Worm (Caenorhabditis elegans) whole organism, late embryonic: Measurements from ENCODE around the gene F08D12.12.

Source experiments
- C08G9.2 ChIP-seq: sonication (generic microtip); optimal IDR thresholded peaks from 2 replicates; lab custom pipeline; 2016; ENCODE audit warnings: mild to moderate bottlenecking, missing genetic modification characterization, moderate library complexity, missing compliant biosample characterization
- C38D4.7 ChIP-seq: fragments of 200-800 bp; sonication (Bioruptor generic); optimal IDR thresholded peaks from 2 replicates; lab custom pipeline; 2018; ENCODE audit warnings: mild to moderate bottlenecking, missing genetic modification characterization, moderate library complexity, missing compliant biosample characterization
- F13H6.1 ChIP-seq: sonication (generic microtip); optimal IDR thresholded peaks from 2 replicates; lab custom pipeline; 2016; ENCODE audit warnings: missing genetic modification characterization, missing compliant biosample characterization
- K02D7.2 ChIP-seq: sonication (generic microtip); optimal IDR thresholded peaks from 2 replicates; lab custom pipeline; 2017; ENCODE audit warnings: mild to moderate bottlenecking, missing genetic modification characterization, missing compliant biosample characterization
- K09A11.1 ChIP-seq: sonication (generic microtip); optimal IDR thresholded peaks from 2 replicates; lab custom pipeline; 2017; ENCODE audit warnings: antibody characterized with exemption, mild to moderate bottlenecking, missing genetic modification characterization, missing compliant biosample characterization; ENCODE audit not compliant: insufficient read depth
- T23F11.4 ChIP-seq: fragments of 200-800 bp; sonication (Bioruptor generic); optimal IDR thresholded peaks from 2 replicates; lab custom pipeline; 2018; ENCODE audit warnings: mild to moderate bottlenecking, missing genetic modification characterization, missing compliant biosample characterization
- Y22D7AL.16 ChIP-seq: sonication (generic microtip); optimal IDR thresholded peaks from 2 replicates; lab custom pipeline; 2016; ENCODE audit warnings: missing genetic modification characterization, missing compliant biosample characterization
- ahr-1 ChIP-seq: sonication (generic microtip); optimal IDR thresholded peaks from 2 replicates; lab custom pipeline; 2016; ENCODE audit warnings: missing genetic modification characterization, missing compliant biosample characterization
- ceh-14 ChIP-seq: sonication (generic microtip); optimal IDR thresholded peaks from 2 replicates; lab custom pipeline; 2016; ENCODE audit warnings: missing genotype, missing genetic modification characterization, missing compliant biosample characterization
- ceh-19 ChIP-seq: fragments of 200-800 bp; sonication (Bioruptor generic); optimal IDR thresholded peaks from 2 replicates; lab custom pipeline; 2018; ENCODE audit warnings: mild to moderate bottlenecking, missing genetic modification characterization, missing compliant biosample characterization
- ceh-30 ChIP-seq: fragments of 150-350 bp; optimal IDR thresholded peaks from 2 replicates; lab custom pipeline; 2014; ENCODE audit warnings: missing biosample characterization, missing genetic modification characterization
- ceh-34 ChIP-seq: sonication (generic microtip); optimal IDR thresholded peaks from 2 replicates; lab custom pipeline; 2016; ENCODE audit warnings: mild to moderate bottlenecking, missing genetic modification characterization, missing compliant biosample characterization
- ceh-9 ChIP-seq: sonication (generic microtip); optimal IDR thresholded peaks from 2 replicates; lab custom pipeline; 2016; ENCODE audit warnings: mild to moderate bottlenecking, missing genetic modification characterization, inconsistent platforms, missing compliant biosample characterization
- che-1 ChIP-seq: sonication (generic microtip); optimal IDR thresholded peaks from 2 replicates; lab custom pipeline; 2016; ENCODE audit warnings: mild to moderate bottlenecking, missing genetic modification characterization, missing compliant biosample characterization
- dmd-4 ChIP-seq: sonication (generic microtip); optimal IDR thresholded peaks from 2 replicates; lab custom pipeline; 2016; ENCODE audit warnings: borderline replicate concordance, missing genetic modification characterization, missing compliant biosample characterization
- elt-4 ChIP-seq: sonication (generic microtip); optimal IDR thresholded peaks from 2 replicates; lab custom pipeline; 2016; ENCODE audit warnings: missing genetic modification characterization, missing compliant biosample characterization
- eyg-1 ChIP-seq: sonication (generic microtip); optimal IDR thresholded peaks from 2 replicates; lab custom pipeline; 2016; ENCODE audit warnings: missing genotype, missing genetic modification characterization, missing compliant biosample characterization
- fkh-10 ChIP-seq: fragments of 150-350 bp; optimal IDR thresholded peaks from 2 replicates; lab custom pipeline; 2014; ENCODE audit warnings: missing biosample characterization, missing genetic modification reagents, missing genetic modification characterization
- gmeb-2 ChIP-seq: sonication (generic microtip); optimal IDR thresholded peaks from 2 replicates; lab custom pipeline; 2016; ENCODE audit warnings: missing genetic modification characterization, inconsistent platforms, missing compliant biosample characterization
- hlh-15 ChIP-seq: sonication (generic microtip); optimal IDR thresholded peaks from 2 replicates; lab custom pipeline; 2016; ENCODE audit warnings: missing genetic modification characterization, missing compliant biosample characterization
- hlh-8 ChIP-seq: sonication (generic microtip); optimal IDR thresholded peaks from 2 replicates; lab custom pipeline; 2016; ENCODE audit warnings: missing genotype, missing genetic modification characterization, missing compliant biosample characterization
- lin-11 ChIP-seq: fragments of 200-800 bp; sonication (Bioruptor generic); optimal IDR thresholded peaks from 2 replicates; lab custom pipeline; 2018; ENCODE audit warnings: mild to moderate bottlenecking, missing genetic modification characterization, missing compliant biosample characterization
- mec-3 ChIP-seq: sonication (generic microtip); optimal IDR thresholded peaks from 2 replicates; lab custom pipeline; 2016; ENCODE audit warnings: borderline replicate concordance, missing genetic modification characterization, missing compliant biosample characterization
- nhr-11 ChIP-seq: fragments of 150-350 bp; optimal IDR thresholded peaks from 2 replicates; lab custom pipeline; 2014; ENCODE audit warnings: missing biosample characterization, missing genetic modification characterization
- npax-4 ChIP-seq: sonication (generic microtip); optimal IDR thresholded peaks from 2 replicates; lab custom pipeline; 2016; ENCODE audit warnings: missing genetic modification characterization, missing compliant biosample characterization
- pat-9 ChIP-seq: fragments of 200-800 bp; sonication (Bioruptor generic); optimal IDR thresholded peaks from 2 replicates; lab custom pipeline; 2018; ENCODE audit warnings: mild to moderate bottlenecking, missing genetic modification characterization, moderate library complexity, missing compliant biosample characterization
- pha-4 ChIP-seq: fragments of 150-350 bp; optimal IDR thresholded peaks from 2 replicates; lab custom pipeline; 2018; ENCODE audit warnings: missing biosample characterization, missing genetic modification reagents, missing genetic modification characterization
- rnt-1 ChIP-seq: sonication (generic microtip); optimal IDR thresholded peaks from 2 replicates; lab custom pipeline; 2016; ENCODE audit warnings: missing genetic modification characterization, missing compliant biosample characterization
- syd-9 ChIP-seq: sonication (generic microtip); optimal IDR thresholded peaks from 2 replicates; lab custom pipeline; 2016; ENCODE audit warnings: mild to moderate bottlenecking, missing genetic modification characterization, moderate library complexity, missing compliant biosample characterization
- tbx-7 ChIP-seq: sonication (generic microtip); optimal IDR thresholded peaks from 2 replicates; lab custom pipeline; 2016; ENCODE audit warnings: missing genotype, missing genetic modification characterization, missing compliant biosample characterization
- ttx-3 ChIP-seq: sonication (generic microtip); optimal IDR thresholded peaks from 2 replicates; lab custom pipeline; 2016; ENCODE audit warnings: missing genetic modification reagents, missing genetic modification characterization, missing compliant biosample characterization
- unc-3 ChIP-seq, 2 experiments: fragments of 200-800 bp in 1 of 2; sonication (Bioruptor generic) in 1 of 2; sonication (generic microtip) in 1 of 2; conservative IDR thresholded peaks in 1 of 2; optimal IDR thresholded peaks in 1 of 2; 2 replicates each; pipeline versions ENCODE4 v1.3.6 to Lab custom; 2016 to 2022; ENCODE audit warnings: missing compliant biosample characterization in 2 of 2, missing genetic modification characterization in 2 of 2, missing genetic modification reagents in 1 of 2
- unc-42 ChIP-seq: sonication (generic microtip); optimal IDR thresholded peaks from 2 replicates; lab custom pipeline; 2016; ENCODE audit warnings: missing genotype, missing genetic modification characterization, missing compliant biosample characterization
- unc-86 ChIP-seq: sonication (generic microtip); optimal IDR thresholded peaks from 2 replicates; lab custom pipeline; 2016; ENCODE audit warnings: missing genetic modification characterization, missing compliant biosample characterization

The F08D12.12 gene

DNA sequence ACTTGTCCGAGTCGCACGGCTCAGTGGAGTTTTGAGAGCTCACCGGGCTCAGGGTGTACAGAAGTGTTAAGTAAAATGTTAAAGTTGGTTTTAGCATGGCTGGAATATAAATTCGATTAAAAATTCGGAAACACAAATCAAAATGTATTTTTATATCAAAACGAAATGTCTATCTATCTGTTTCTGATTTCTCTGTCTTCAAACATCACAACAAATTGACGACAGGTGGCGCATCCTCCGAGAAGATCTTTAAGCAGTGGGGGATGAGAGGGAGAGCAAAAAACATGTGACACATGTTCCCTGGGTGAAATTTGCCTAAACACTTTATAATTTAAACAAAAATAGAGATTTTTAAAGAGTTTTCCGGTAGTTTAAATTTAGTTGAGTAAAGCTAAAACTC, 17.9 kb downstream of the F08D12.12 start, which contains the start of gene F08D12.7:
Gene F08D12.7, minus strand, starts transcription at position 101 of the 400 bp plus-strand sequence.
- no peak for TF ChIP-seq F13H6.1
- no peak for TF ChIP-seq hlh-8 (tag; lab: Kevin White, UChicago)
- TF ChIP-seq fkh-10 (GFP tag; lab: Kevin White, UChicago) = no peak
- TF ChIP-seq tbx-7 = no peak
- TF ChIP-seq ceh-9 (tag; lab: Kevin White, UChicago) = no peak
- TF ChIP-seq unc-3 (GFP tag; conservative IDR thresholded peaks at IDR 0.05; lab: Robert Waterston, UW) = no peak
- TF ChIP-seq unc-3 (tag; optimal IDR thresholded peaks at IDR 0.05; lab: Kevin White, UChicago) = no peak
- TF ChIP-seq npax-4 = no peak
- no peak for TF ChIP-seq pha-4 (tag; lab: Kevin White, UChicago)
- no peak for TF ChIP-seq ceh-34
- TF ChIP-seq C08G9.2 (tag; lab: Kevin White, UChicago) = no peak
- TF ChIP-seq K02D7.2 (tag; lab: Kevin White, UChicago) = no peak
- no peak for TF ChIP-seq Y22D7AL.16
- TF ChIP-seq hlh-15 (tag; lab: Kevin White, UChicago) = no peak

DNA sequence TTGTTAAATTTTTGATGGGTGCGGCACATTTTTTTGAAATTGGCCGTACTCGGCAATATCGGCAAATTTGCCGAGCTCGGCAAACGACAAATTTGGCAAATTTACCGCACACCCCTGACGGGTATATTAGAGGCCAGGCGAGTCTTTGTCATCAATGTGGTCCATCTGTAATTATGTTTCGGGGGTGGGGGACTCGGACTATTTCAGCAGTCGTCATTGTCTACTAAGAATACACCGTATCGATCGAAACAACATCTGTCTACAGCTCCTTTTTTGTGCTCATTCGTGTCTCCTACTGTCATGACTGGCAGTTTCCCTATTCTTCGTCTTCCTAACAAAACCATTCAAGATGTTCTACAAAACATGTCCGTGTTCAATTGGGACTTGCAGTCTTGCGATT, 20.6 kb downstream of the F08D12.12 start, which contains the start of gene F08D12.15:
Gene F08D12.15, plus strand, starts transcription at position 301 of the 400 bp plus-strand sequence.
- no peak for TF ChIP-seq ceh-14 (tag; lab: Kevin White, UChicago)
- no peak for TF ChIP-seq T23F11.4
- no peak for TF ChIP-seq rnt-1
- TF ChIP-seq eyg-1 (tag; lab: Kevin White, UChicago) = no peak
- no peak for TF ChIP-seq ahr-1
- no peak for TF ChIP-seq unc-42 (tag; lab: Kevin White, UChicago)
- no peak for TF ChIP-seq ceh-19 (GFP tag; lab: Kevin White, UChicago)
- no peak for TF ChIP-seq unc-86 (tag; lab: Kevin White, UChicago)
- no peak for TF ChIP-seq hlh-8 (tag; lab: Kevin White, UChicago)
- TF ChIP-seq ttx-3 (tag; lab: Kevin White, UChicago) = no peak
- TF ChIP-seq hlh-15 (tag; lab: Kevin White, UChicago) = no peak
- no peak for TF ChIP-seq K09A11.1 (tag; lab: Kevin White, UChicago)
- TF ChIP-seq gmeb-2 = no peak
- TF ChIP-seq syd-9 (tag; lab: Kevin White, UChicago) = no peak
- no peak for TF ChIP-seq che-1 (tag; lab: Kevin White, UChicago)
- TF ChIP-seq tbx-7 = no peak
- TF ChIP-seq mec-3 (tag; lab: Kevin White, UChicago) = no peak

DNA sequence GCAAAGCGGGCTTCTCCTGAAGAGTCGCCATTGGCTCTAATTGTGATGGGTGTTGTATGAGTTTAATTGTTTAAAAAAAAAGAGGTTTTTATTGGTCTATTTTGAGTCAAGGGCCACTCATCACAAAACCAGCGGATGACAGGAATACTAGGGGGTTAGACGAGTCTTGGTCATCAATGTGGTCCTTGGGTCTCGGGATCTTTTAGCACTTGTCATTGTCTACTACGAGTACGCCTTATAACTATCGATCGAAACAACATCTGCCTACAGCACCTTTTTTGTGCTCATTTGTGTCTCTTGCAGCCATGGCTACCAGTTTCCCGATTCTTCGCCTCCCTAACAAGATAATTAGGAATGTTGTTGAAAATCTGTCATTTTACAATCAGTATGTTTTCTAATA, 22.2 kb downstream of the F08D12.12 start, which contains the start of gene fbxb-108:
Gene fbxb-108, plus strand, starts transcription at position 301 of the 400 bp plus-strand sequence.
- no peak for TF ChIP-seq C38D4.7 (GFP tag; lab: Kevin White, UChicago)
- no peak for TF ChIP-seq dmd-4 (tag; lab: Kevin White, UChicago)
- no peak for TF ChIP-seq ceh-14 (tag; lab: Kevin White, UChicago)
- TF ChIP-seq lin-11 (tag; lab: Kevin White, UChicago) = no peak

DNA sequence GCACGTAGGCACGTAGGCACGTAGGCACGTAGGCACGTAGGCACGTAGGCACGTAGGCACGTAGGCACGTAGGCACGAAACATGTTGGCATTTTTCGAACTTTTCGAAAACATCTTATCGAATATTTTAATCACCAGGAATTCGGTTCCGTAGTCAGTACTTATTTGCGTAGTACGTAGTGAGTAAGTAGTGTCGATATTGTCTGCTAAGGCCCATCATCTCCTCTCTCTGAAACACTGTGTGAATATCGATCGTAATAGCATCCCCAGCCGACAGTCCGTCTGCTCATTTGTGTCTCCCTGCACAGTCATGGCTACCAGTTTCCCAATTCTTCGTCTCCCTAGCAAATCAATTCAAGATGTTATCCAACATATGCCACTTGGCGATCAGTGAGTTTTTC, 24.8 kb downstream of the F08D12.12 start, which contains the start of gene fbxb-106:
Gene fbxb-106, plus strand, starts transcription at position 301 of the 400 bp plus-strand sequence.
- TF ChIP-seq pat-9 (tag; lab: Kevin White, UChicago) (no peak), ceh-30 (tag; lab: Kevin White, UChicago) (no peak), tbx-7 (no peak), che-1 (tag; lab: Kevin White, UChicago) (no peak), nhr-11 (tag; lab: Kevin White, UChicago) (no peak), elt-4 (tag; lab: Kevin White, UChicago) (no peak), dmd-4 (tag; lab: Kevin White, UChicago) (no peak)
